Worm (Caenorhabditis elegans) whole organism, L3 larva: ENCODE results near the gene ril-2.

ENCODE experiments used
- R02D3.7 ChIP-seq: fragments of 150-350 bp; optimal IDR thresholded peaks from 2 replicates; lab custom pipeline; 2014; ENCODE audit warnings: missing biosample characterization, missing genetic modification characterization
- elt-2 ChIP-seq: sonication (generic microtip); optimal IDR thresholded peaks from 2 replicates; lab custom pipeline; 2016; ENCODE audit warnings: missing genetic modification reagents, mild to moderate bottlenecking, missing genetic modification characterization, missing compliant biosample characterization
- elt-3 ChIP-seq, 3 experiments: fragments of 150-350 bp in 1 of 3; sonication (generic microtip) in 2 of 3; optimal IDR thresholded peaks; 2 replicates in 2 of 3; 4 replicates in 1 of 3; lab custom pipeline; 2014 to 2017; ENCODE audit warnings: missing biosample characterization in 3 of 3, missing genetic modification characterization in 3 of 3
- nhr-237 ChIP-seq: fragments of 150-350 bp; optimal IDR thresholded peaks from 2 replicates; lab custom pipeline; 2014; ENCODE audit warnings: missing biosample characterization, missing genetic modification characterization
- nhr-77 ChIP-seq: fragments of 150-350 bp; optimal IDR thresholded peaks from 2 replicates; lab custom pipeline; 2014; ENCODE audit warnings: missing biosample characterization, missing genetic modification characterization

DNA sequence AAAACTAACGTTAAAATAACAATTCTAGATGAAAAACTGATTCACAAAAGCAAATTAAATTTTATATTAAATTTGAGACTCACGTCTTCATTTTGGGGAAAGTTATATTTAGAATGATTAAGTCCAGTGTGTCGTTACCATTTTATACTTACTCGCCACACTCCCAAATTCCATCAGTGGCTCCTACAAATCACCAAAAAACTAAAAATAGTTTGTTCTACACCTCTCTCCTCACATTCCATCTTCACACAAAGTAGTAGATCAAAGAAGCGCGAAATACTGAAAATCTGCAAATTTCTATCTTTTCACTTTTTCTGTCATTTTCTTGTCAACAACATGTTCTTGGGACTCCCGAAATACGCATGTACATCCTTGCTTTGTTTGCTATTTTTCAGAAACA is 9.9 kb upstream of the ril-2 start, which contains the start of gene ZC116.5:
- TF ChIP-seq nhr-77 (no peak), elt-2 (tag; lab: Kevin White, UChicago) (no peak), nhr-237 (no peak), elt-3 (tag; optimal IDR thresholded peaks at IDR 0.05; lab: Kevin White, UChicago) (no peak), R02D3.7 (no peak)
